Fruit fly (Drosophila melanogaster): ENCODE results near the gene CG32087.

The CG32087 gene

DNA sequence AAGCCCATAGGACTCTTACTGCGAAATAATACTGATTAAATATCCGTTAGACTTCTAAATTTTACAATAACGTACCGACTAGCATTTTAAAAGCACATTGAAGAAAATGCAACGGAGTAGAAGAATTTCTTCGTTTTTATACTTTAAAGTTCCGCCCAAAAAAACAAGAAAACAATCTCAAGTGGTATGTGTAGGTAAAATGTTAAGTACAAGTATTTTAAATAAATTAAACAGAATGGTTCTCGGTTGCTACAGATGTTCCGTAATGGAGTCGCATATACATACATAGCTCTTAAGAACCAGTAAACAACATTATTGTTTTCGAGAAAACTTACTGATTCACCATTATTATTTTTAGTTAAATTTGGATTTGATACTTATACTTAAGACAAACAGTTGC lies 40.1 kb downstream of the CG32087 start, which contains the start of gene Muc68D:
TSS of gene Muc68D (minus strand) at position 101 of the 400 bp plus-strand sequence.
- TF ChIP-seq Gug (GFP tag; IDR thresholded peaks at IDR 0.05) (no peak), achi (GFP tag; optimal IDR thresholded peaks at IDR 0.05) (no peak), OdsH (GFP tag; optimal IDR thresholded peaks at IDR 0.05) (no peak)

DNA sequence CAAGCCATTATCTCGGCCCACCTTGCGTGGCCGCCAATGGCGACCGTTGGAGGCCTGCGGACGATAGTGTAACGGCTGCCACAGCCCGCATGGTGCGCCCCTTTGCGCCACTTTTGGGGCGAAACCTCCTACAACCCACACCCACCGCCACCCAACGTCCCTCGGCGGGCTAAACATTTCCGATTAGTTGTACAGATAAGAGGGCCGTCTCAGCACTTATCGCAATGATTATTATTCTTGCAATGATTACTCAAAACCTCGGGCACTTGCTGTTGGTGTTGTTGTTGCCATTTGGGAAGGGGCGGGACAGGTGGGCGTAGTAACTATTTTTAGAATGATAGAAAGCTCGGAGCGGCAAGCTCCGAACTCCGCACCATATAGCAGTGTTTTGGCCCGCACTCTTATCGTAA lies 40.7 kb downstream of the CG32087 start:
- TF ChIP-seq fd85E (GFP tag; optimal IDR thresholded peaks at IDR 0.05) (no peak), CG7368 (GFP tag; optimal IDR thresholded peaks at IDR 0.05) (no peak), CG1621 (tag; optimal IDR thresholded peaks at IDR 0.05) (no peak), achi (GFP tag; optimal IDR thresholded peaks at IDR 0.05) (no peak), CG6276 (GFP tag; optimal IDR thresholded peaks at IDR 0.05) (no peak), salr (GFP tag; optimal IDR thresholded peaks at IDR 0.05) (no peak), vri (GFP tag; optimal IDR thresholded peaks at IDR 0.05) (peak; percentile 77), eg (GFP tag; IDR thresholded peaks at IDR 0.05) (no peak)

dm6 chr3L:11773796-11774195 lies 41.9 kb downstream of the CG32087 start:
- TF ChIP-seq CG31627 (GFP tag; optimal IDR thresholded peaks at IDR 0.05) (no peak), CG8119 (GFP tag; IDR thresholded peaks at IDR 0.05) (no peak), svp (GFP tag) (peak; percentile 77)

- TF ChIP-seq topi (GFP tag; optimal IDR thresholded peaks at IDR 0.05) (no peak), fd59A (GFP tag; optimal IDR thresholded peaks at IDR 0.05) (no peak), CG16779 (tag; optimal IDR thresholded peaks at IDR 0.05) (no peak), CG6808 (GFP tag; optimal IDR thresholded peaks at IDR 0.05) (no peak), dsx (GFP tag; optimal IDR thresholded peaks at IDR 0.05; ENCODE audit: poor library complexity, severe bottlenecking) (no peak), achi (GFP tag; optimal IDR thresholded peaks at IDR 0.05) (no peak), pdm3 (GFP tag; optimal IDR thresholded peaks at IDR 0.05) (no peak), Hr39 (GFP tag; optimal IDR thresholded peaks at IDR 0.05) (no peak), Sox15 (GFP tag; optimal IDR thresholded peaks at IDR 0.05) (no peak), CG6276 (GFP tag; optimal IDR thresholded peaks at IDR 0.05) (no peak), CG11294 (GFP tag; IDR thresholded peaks at IDR 0.05) (no peak), CG6854 (GFP tag; optimal IDR thresholded peaks at IDR 0.05) (no peak), CG6792 (GFP tag; optimal IDR thresholded peaks at IDR 0.05) (no peak), eg (GFP tag; IDR thresholded peaks at IDR 0.05) (no peak), fd85E (GFP tag; optimal IDR thresholded peaks at IDR 0.05) (no peak), Smox (GFP tag; optimal IDR thresholded peaks at IDR 0.05) (no peak), CG6163 (GFP tag; IDR thresholded peaks at IDR 0.05) (no peak), CG9139 (GFP tag; optimal IDR thresholded peaks at IDR 0.05) (no peak), Eip93F (GFP tag; optimal IDR thresholded peaks at IDR 0.05) (no peak), Eip75B (GFP tag; optimal IDR thresholded peaks at IDR 0.05) (no peak)
These were observed 42.5 kb downstream of the CG32087 start, which contains the start of gene Tim13 for dm6 chr3L:11774401-11774800. Tim13 (minus strand) TSS chr3L:11774501.

DNA sequence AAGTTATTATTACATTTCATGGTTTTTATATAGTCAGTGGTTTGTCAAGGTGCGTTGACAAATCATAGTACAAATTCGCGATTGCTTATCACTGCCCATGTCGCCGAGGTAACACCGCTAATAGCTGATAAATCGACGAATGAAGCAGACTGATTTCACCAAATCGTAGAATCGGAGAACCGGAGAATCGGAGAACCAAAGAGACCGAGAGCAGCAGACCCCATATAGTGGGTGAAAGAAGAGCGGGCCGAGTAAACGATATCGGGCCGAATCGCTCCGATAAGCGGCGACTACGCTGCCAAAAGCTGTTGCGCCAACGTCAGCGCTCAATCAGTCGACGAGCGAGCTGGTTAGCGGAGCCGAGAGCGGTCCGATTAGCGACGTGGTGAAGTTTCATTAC lies 44.8 kb downstream of the CG32087 start, which contains the start of gene CG14131:
TSS of gene CG14131 (plus strand) at position 343 of the 400 bp plus-strand sequence.
- TF ChIP-seq Sox14 (GFP tag; optimal IDR thresholded peaks at IDR 0.05) = peak; percentile 17
- peak; percentile 78 for TF ChIP-seq vri (GFP tag; optimal IDR thresholded peaks at IDR 0.05)
- no peak for TF ChIP-seq CG6808 (GFP tag; optimal IDR thresholded peaks at IDR 0.05)

- TF ChIP-seq svp (GFP tag) (peak; percentile 87), vri (GFP tag; optimal IDR thresholded peaks at IDR 0.05) (peak; percentile 41), CG11294 (GFP tag; IDR thresholded peaks at IDR 0.05) (no peak)
These were observed 45.5 kb downstream of the CG32087 start for dm6 chr3L:11777348-11777958.

Measured in whole organism, prepupa.